Fruit fly (Drosophila melanogaster) whole organism: ENCODE measurements around the gene Ent3.

ENCODE experiments used
- CG8478 ChIP-seq: fragments of >200 bp; optimal IDR thresholded peaks from 2 replicates; lab custom pipeline; 2018; ENCODE audit warnings: inconsistent platforms
- Dll ChIP-seq: fragments of >200 bp; optimal IDR thresholded peaks from 2 replicates; lab custom pipeline; 2017
- EcR ChIP-seq, 2 experiments: fragments of >200 bp; optimal IDR thresholded peaks; 2 replicates each; lab custom pipeline; 2017; ENCODE audit warnings: missing biosample characterization in 2 of 2, missing genetic modification characterization in 2 of 2, missing genetic modification reagents in 2 of 2
- pan ChIP-seq: fragments of >200 bp; optimal IDR thresholded peaks from 2 replicates; lab custom pipeline; 2017
- psq ChIP-seq: fragments of >200 bp; optimal IDR thresholded peaks from 2 replicates; lab custom pipeline; 2017
- usp ChIP-seq: fragments of >200 bp; optimal IDR thresholded peaks from 2 replicates; lab custom pipeline; 2017; ENCODE audit warnings: missing biosample characterization, missing genetic modification characterization, mixed read lengths

Ent3 gene

dm6 chr3L:12831290-12831952 is 22.0 kb upstream of the Ent3 start:
- TF ChIP-seq usp (GFP tag; lab: Kevin White, UChicago) = no peak
- no peak for TF ChIP-seq pan (lab: Kevin White, UChicago)
- TF ChIP-seq Dll = no peak
- TF ChIP-seq CG8478 (lab: Kevin White, UChicago) = no peak
- TF ChIP-seq psq (lab: Kevin White, UChicago) = no peak
- TF ChIP-seq EcR (GFP tag; optimal IDR thresholded peaks at IDR 0.05; lab: Kevin White, UChicago) = no peak

- TF ChIP-seq EcR (GFP tag; optimal IDR thresholded peaks at IDR 0.05; lab: Kevin White, UChicago) (peak in 1 of 2 experiments; percentile 93), usp (GFP tag; lab: Kevin White, UChicago) (no peak), CG8478 (lab: Kevin White, UChicago) (no peak), Dll (no peak)
Observed at dm6 chr3L:12832355-12832881, 21.0 kb upstream of the Ent3 start.

- TF ChIP-seq pan (lab: Kevin White, UChicago) (no peak), CG8478 (lab: Kevin White, UChicago) (no peak)
Observed at dm6 chr3L:12833354-12833753, 20.1 kb upstream of the Ent3 start.

- no peak for TF ChIP-seq EcR (GFP tag; optimal IDR thresholded peaks at IDR 0.05; lab: Kevin White, UChicago)
- no peak for TF ChIP-seq psq (lab: Kevin White, UChicago)
- TF ChIP-seq Dll = no peak
Observed at dm6 chr3L:12833864-12834525, 19.5 kb upstream of the Ent3 start.

- TF ChIP-seq CG8478 (lab: Kevin White, UChicago) = no peak
- no peak for TF ChIP-seq pan (lab: Kevin White, UChicago)
- TF ChIP-seq EcR (GFP tag; optimal IDR thresholded peaks at IDR 0.05; lab: Kevin White, UChicago) = no peak
- TF ChIP-seq usp (GFP tag; lab: Kevin White, UChicago) = no peak
- TF ChIP-seq Dll = no peak
- no peak for TF ChIP-seq psq (lab: Kevin White, UChicago)
Observed at dm6 chr3L:12834526-12835213, 18.8 kb upstream of the Ent3 start.

dm6 chr3L:12835511-12836479 is 17.7 kb upstream of the Ent3 start:
- TF ChIP-seq psq (lab: Kevin White, UChicago) = no peak
- no peak for TF ChIP-seq EcR (GFP tag; optimal IDR thresholded peaks at IDR 0.05; lab: Kevin White, UChicago)
- no peak for TF ChIP-seq CG8478 (lab: Kevin White, UChicago)
- TF ChIP-seq pan (lab: Kevin White, UChicago) = no peak
- TF ChIP-seq usp (GFP tag; lab: Kevin White, UChicago) = no peak
- TF ChIP-seq Dll = no peak

- TF ChIP-seq psq (lab: Kevin White, UChicago) = no peak
- no peak for TF ChIP-seq Dll
- TF ChIP-seq CG8478 (lab: Kevin White, UChicago) = no peak
- TF ChIP-seq EcR (GFP tag; optimal IDR thresholded peaks at IDR 0.05; lab: Kevin White, UChicago) = no peak
- no peak for TF ChIP-seq usp (GFP tag; lab: Kevin White, UChicago)
- TF ChIP-seq pan (lab: Kevin White, UChicago) = no peak
Observed at dm6 chr3L:12837196-12837720, 16.2 kb upstream of the Ent3 start.

- TF ChIP-seq Dll (no peak), CG8478 (lab: Kevin White, UChicago) (no peak), usp (GFP tag; lab: Kevin White, UChicago) (no peak), pan (lab: Kevin White, UChicago) (no peak), psq (lab: Kevin White, UChicago) (no peak), EcR (GFP tag; optimal IDR thresholded peaks at IDR 0.05; lab: Kevin White, UChicago) (no peak)
Observed at dm6 chr3L:12839882-12840281, 13.6 kb upstream of the Ent3 start.

dm6 chr3L:12841459-12841858 is 12.0 kb upstream of the Ent3 start:
- TF ChIP-seq Dll (no peak), pan (lab: Kevin White, UChicago) (no peak), CG8478 (lab: Kevin White, UChicago) (no peak)

- TF ChIP-seq pan (lab: Kevin White, UChicago) (no peak), CG8478 (lab: Kevin White, UChicago) (no peak), psq (lab: Kevin White, UChicago) (no peak), usp (GFP tag; lab: Kevin White, UChicago) (no peak), Dll (no peak), EcR (GFP tag; optimal IDR thresholded peaks at IDR 0.05; lab: Kevin White, UChicago) (no peak)
Observed at dm6 chr3L:12842532-12842931, 10.9 kb upstream of the Ent3 start.
